Fruit fly (Drosophila melanogaster): ENCODE measurements around the gene CG6912.

Gene CG6912

dm6 chr3R:15136846-15137245, at the start of gene CG6912, which contains the start of gene CG3984:
Gene CG6912, minus strand, starts transcription at chr3R:15137004.
Gene CG3984, plus strand, starts transcription at chr3R:15137148.
- no peak for TF ChIP-seq CG8478 (optimal IDR thresholded peaks at IDR 0.05)
- no peak for TF ChIP-seq CTCF (optimal IDR thresholded peaks at IDR 0.05)

- TF ChIP-seq CTCF (optimal IDR thresholded peaks at IDR 0.05), result no peak
- no peak for TF ChIP-seq CG8478 (optimal IDR thresholded peaks at IDR 0.05)
These were observed 44.7 kb upstream of the CG6912 start, which contains the start of gene Mf for dm6 chr3R:15181467-15181866. Gene Mf, minus strand, starts transcription at chr3R:15181510.

dm6 chr3R:15177230-15177629, 40.4 kb upstream of the CG6912 start:
- TF ChIP-seq CG8478 (optimal IDR thresholded peaks at IDR 0.05), result no peak
- TF ChIP-seq CTCF (optimal IDR thresholded peaks at IDR 0.05), result no peak

dm6 chr3R:15149772-15150512, 13.1 kb upstream of the CG6912 start, which contains the start of gene Gyc88E:
Gene Gyc88E, plus strand, starts transcription at chr3R:15150375.
- no peak for TF ChIP-seq CTCF (optimal IDR thresholded peaks at IDR 0.05)
- no peak for TF ChIP-seq CG8478 (optimal IDR thresholded peaks at IDR 0.05)

- TF ChIP-seq CG8478 (optimal IDR thresholded peaks at IDR 0.05) (no peak), CTCF (optimal IDR thresholded peaks at IDR 0.05) (peak; percentile 36 to 66)
These were observed 11.8 kb upstream of the CG6912 start for dm6 chr3R:15148562-15148961.

dm6 chr3R:15147872-15148444, 11.2 kb upstream of the CG6912 start:
- TF ChIP-seq CTCF (optimal IDR thresholded peaks at IDR 0.05) (no peak), CG8478 (optimal IDR thresholded peaks at IDR 0.05) (no peak)

- TF ChIP-seq CG8478 (optimal IDR thresholded peaks at IDR 0.05) (no peak), CTCF (optimal IDR thresholded peaks at IDR 0.05) (peak in 1 of 2 experiments; percentile 39)
These were observed 10.4 kb upstream of the CG6912 start, which contains the start of gene Glys for dm6 chr3R:15147038-15147744. Gene Glys, minus strand, starts transcription at chr3R:15147531.

dm6 chr3R:15146408-15147037, 9.7 kb upstream of the CG6912 start:
- TF ChIP-seq CG8478 (optimal IDR thresholded peaks at IDR 0.05), result peak; percentile 14
- peak; percentile 73 to 74 for TF ChIP-seq CTCF (optimal IDR thresholded peaks at IDR 0.05)

dm6 chr3R:15145491-15145890, 8.7 kb upstream of the CG6912 start:
- no peak for TF ChIP-seq CTCF (optimal IDR thresholded peaks at IDR 0.05)
- no peak for TF ChIP-seq CG8478 (optimal IDR thresholded peaks at IDR 0.05)

dm6 chr3R:15139816-15140473, 3.1 kb upstream of the CG6912 start, which contains the start of gene CG3987:
Gene CG3987, plus strand, starts transcription at chr3R:15139958.
- TF ChIP-seq CTCF (optimal IDR thresholded peaks at IDR 0.05), result no peak
- no peak for TF ChIP-seq CG8478 (optimal IDR thresholded peaks at IDR 0.05)

- TF ChIP-seq CTCF (optimal IDR thresholded peaks at IDR 0.05) (no peak), CG8478 (optimal IDR thresholded peaks at IDR 0.05) (no peak)
These were observed 2.4 kb upstream of the CG6912 start for dm6 chr3R:15139010-15139815.

- no peak for TF ChIP-seq CG8478 (optimal IDR thresholded peaks at IDR 0.05)
- no peak for TF ChIP-seq CTCF (optimal IDR thresholded peaks at IDR 0.05)
These were observed 1.4 kb upstream of the CG6912 start for dm6 chr3R:15138251-15138650.

- TF ChIP-seq CTCF (optimal IDR thresholded peaks at IDR 0.05), result no peak
- TF ChIP-seq CG8478 (optimal IDR thresholded peaks at IDR 0.05), result no peak
These were observed 789 bp downstream of the CG6912 start for dm6 chr3R:15136015-15136414.

- TF ChIP-seq CTCF (optimal IDR thresholded peaks at IDR 0.05) (peak; percentile 30 to 65), CG8478 (optimal IDR thresholded peaks at IDR 0.05) (no peak)
These were observed 5.1 kb downstream of the CG6912 start, which contains the start of gene CG42788 for dm6 chr3R:15131677-15132076. Gene CG42788, minus strand, starts transcription at chr3R:15131926.

All from S2 (cell line).